Fruit fly (Drosophila melanogaster): ENCODE data around the gene in.

- TF ChIP-seq usp (GFP tag; optimal IDR thresholded peaks at IDR 0.05) = no peak
- TF ChIP-seq psq (optimal IDR thresholded peaks at IDR 0.05) = no peak
- TF ChIP-seq CG8478 (optimal IDR thresholded peaks at IDR 0.05) = no peak
- TF ChIP-seq pan (optimal IDR thresholded peaks at IDR 0.05) = no peak
These were observed 18.4 kb upstream of the in start for dm6 chr3L:20348581-20349093.

Measured in whole organism.